Fruit fly (Drosophila melanogaster) whole organism, prepupa: ENCODE results near the gene CG32299.

Experiments
- CG10669 ChIP-seq: fragments of 200-800 bp; sonication (Bioruptor generic); optimal IDR thresholded peaks from 3 replicates; lab custom pipeline; 2018; ENCODE audit warnings: missing biosample characterization, mild to moderate bottlenecking, missing genetic modification characterization, moderate library complexity
- CG6276 ChIP-seq: fragments of 200-800 bp; sonication (Bioruptor generic); optimal IDR thresholded peaks from 2 replicates; lab custom pipeline; 2017; ENCODE audit warnings: missing biosample characterization, mild to moderate bottlenecking, missing genetic modification characterization
- Met ChIP-seq: fragments of 200-800 bp; sonication (Bioruptor generic); optimal IDR thresholded peaks from 3 replicates; lab custom pipeline; 2016; ENCODE audit warnings: missing biosample characterization, missing genetic modification characterization

DNA sequence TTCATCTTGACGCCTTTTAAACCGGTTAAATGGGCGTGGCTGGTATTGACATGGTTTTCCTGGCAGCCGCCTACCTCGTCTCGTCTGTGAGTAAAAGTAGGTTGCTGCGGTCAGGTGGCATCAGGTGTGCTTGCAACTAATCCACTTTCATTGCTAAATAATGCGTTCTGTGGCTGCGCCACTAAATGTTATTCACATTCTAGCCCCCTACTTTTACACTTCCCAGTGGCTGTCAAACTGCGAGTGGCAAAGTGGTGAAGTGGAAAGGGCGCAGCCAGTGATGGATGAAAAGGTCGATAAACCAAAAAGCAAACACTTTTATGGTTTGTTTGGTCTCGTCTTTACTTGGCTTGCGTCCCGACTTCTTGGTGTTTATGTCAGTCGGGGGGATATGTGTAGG lies 34.9 kb upstream of the CG32299 start:
- TF ChIP-seq CG10669 (GFP tag; lab: Kevin White, UChicago) (no peak), Met (GFP tag; lab: Kevin White, UChicago) (no peak), CG6276 (GFP tag; lab: Kevin White, UChicago) (no peak)
